Worm (Caenorhabditis elegans) whole organism, mixed stage, embryonic: ENCODE measurements around the gene lgc-31.

Experiments used
- ces-1 ChIP-seq: fragments of 150-350 bp; optimal IDR thresholded peaks from 2 replicates; lab custom pipeline; 2014; ENCODE audit warnings: missing biosample characterization, missing genetic modification reagents, missing genetic modification characterization
- flh-1 ChIP-seq: fragments of 200-800 bp; sonication (Bioruptor generic); optimal IDR thresholded peaks from 2 replicates; lab custom pipeline; 2018; ENCODE audit warnings: mild to moderate bottlenecking, missing genetic modification characterization, moderate library complexity, missing compliant biosample characterization
- lin-32 ChIP-seq: fragments of 200-800 bp; sonication (Bioruptor generic); optimal IDR thresholded peaks from 2 replicates; lab custom pipeline; 2018; ENCODE audit warnings: mild to moderate bottlenecking, missing genetic modification characterization, missing compliant biosample characterization
- nhr-12 ChIP-seq: fragments of 150-350 bp; optimal IDR thresholded peaks from 2 replicates; lab custom pipeline; 2014; ENCODE audit warnings: missing biosample characterization, missing genetic modification characterization
- nhr-28 ChIP-seq: fragments of 150-350 bp; optimal IDR thresholded peaks from 2 replicates; lab custom pipeline; 2014; ENCODE audit warnings: missing biosample characterization, missing genetic modification characterization
- sptf-1 ChIP-seq: sonication (generic microtip); optimal IDR thresholded peaks from 2 replicates; lab custom pipeline; 2017; ENCODE audit warnings: mild to moderate bottlenecking, missing genetic modification characterization, moderate library complexity, missing compliant biosample characterization

DNA sequence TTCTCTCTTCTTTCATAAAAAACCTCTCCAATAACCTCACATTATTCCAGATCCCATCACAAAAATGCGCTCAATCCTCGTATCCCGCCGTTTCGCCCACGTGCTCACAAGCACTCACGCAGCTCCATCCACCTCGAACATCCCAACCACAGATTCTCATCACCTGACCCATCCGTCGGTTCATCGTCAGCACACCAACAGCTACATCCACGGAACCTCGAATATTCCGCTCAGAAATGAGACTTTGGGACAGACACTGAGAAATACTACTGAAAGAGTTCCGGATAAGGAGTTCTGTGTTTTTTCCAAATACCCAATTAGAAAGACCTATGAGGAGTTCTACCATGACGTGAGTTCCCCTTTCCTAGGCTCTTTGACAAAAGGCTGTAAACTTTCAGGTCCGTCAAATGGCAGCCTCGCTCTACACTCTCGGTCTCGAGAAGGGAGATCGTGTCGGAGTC is 45.6 kb upstream of the lgc-31 start, which contains the start of gene acs-2:
- TF ChIP-seq sptf-1 (tag; lab: Kevin White, UChicago) (no peak), ces-1 (GFP tag; lab: Kevin White, UChicago) (no peak), flh-1 (no peak), lin-32 (GFP tag; lab: Kevin White, UChicago) (no peak), nhr-12 (tag; lab: Kevin White, UChicago) (no peak), nhr-28 (tag; lab: Kevin White, UChicago) (no peak)
